Fruit fly (Drosophila melanogaster) whole organism, embryonic: ENCODE measurements around the gene CG11608.

Source experiments
- Atf-2 ChIP-seq: fragments of 200-800 bp; sonication (Bioruptor generic); optimal IDR thresholded peaks from 2 replicates; lab custom pipeline; 2016; ENCODE audit warnings: missing biosample characterization, missing genetic modification characterization
- Awh ChIP-seq: fragments of 200-800 bp; sonication (Bioruptor generic); IDR thresholded peaks from 2 replicates; pipeline ENCODE4, ENCODE4 v1.3.6; 2022; ENCODE audit warnings: missing biosample characterization, missing genetic modification characterization
- B-H1 ChIP-seq: fragments of 200-800 bp; sonication (Bioruptor generic); IDR thresholded peaks from 3 replicates; pipeline ENCODE4 v1.3.6; 2022; ENCODE audit warnings: missing biosample characterization, missing genetic modification characterization
- Bgb ChIP-seq: fragments of 200-800 bp; sonication (Bioruptor generic); IDR thresholded peaks from 2 replicates; pipeline ENCODE4 v1.3.6; 2022; ENCODE audit warnings: missing biosample characterization, missing genetic modification characterization; ENCODE audit not compliant: partially characterized antibody
- CG10366 ChIP-seq: fragments of 200-800 bp; sonication (Bioruptor generic); IDR thresholded peaks from 2 replicates; pipeline ENCODE4 v1.3.6; 2022; ENCODE audit warnings: missing biosample characterization, missing genetic modification characterization
- CG11456 ChIP-seq: fragments of 200-800 bp; sonication (Bioruptor generic); IDR thresholded peaks from 3 replicates; pipeline ENCODE4 v1.3.6; 2022; ENCODE audit warnings: missing biosample characterization, missing genetic modification characterization
- CG11696 ChIP-seq: fragments of 200-800 bp; sonication (Bioruptor generic); IDR thresholded peaks from 2 replicates; pipeline ENCODE4 v1.3.6; 2022; ENCODE audit warnings: missing biosample characterization, missing genetic modification characterization
- CG12219 ChIP-seq: fragments of 200-800 bp; sonication (Bioruptor generic); optimal IDR thresholded peaks from 3 replicates; lab custom pipeline; 2018; ENCODE audit warnings: missing biosample characterization, mild to moderate bottlenecking, missing genetic modification characterization
- CG12942 ChIP-seq: fragments of 200-800 bp; sonication (Bioruptor generic); optimal IDR thresholded peaks from 3 replicates; lab custom pipeline; 2016; ENCODE audit warnings: missing biosample characterization, missing genetic modification characterization
- CG14710 ChIP-seq: fragments of 200-800 bp; sonication (Bioruptor generic); optimal IDR thresholded peaks from 3 replicates; lab custom pipeline; 2019; ENCODE audit warnings: missing biosample characterization, mild to moderate bottlenecking, missing genetic modification characterization, moderate library complexity
- CG16815 ChIP-seq: fragments of 200-800 bp; sonication (Bioruptor generic); optimal IDR thresholded peaks from 3 replicates; lab custom pipeline; 2017; ENCODE audit warnings: missing biosample characterization, mild to moderate bottlenecking, missing genetic modification characterization
- CG31441 ChIP-seq: fragments of 200-800 bp; sonication (Bioruptor generic); IDR thresholded peaks from 2 replicates; pipeline ENCODE4 v1.3.6; 2022; ENCODE audit warnings: missing biosample characterization, missing genetic modification characterization
- CG32767 ChIP-seq: fragments of 200-800 bp; sonication (Bioruptor generic); IDR thresholded peaks from 2 replicates; pipeline ENCODE4 v1.3.6; 2022; ENCODE audit warnings: missing biosample characterization, missing genetic modification characterization
- CG33213 ChIP-seq: fragments of 200-800 bp; sonication (Bioruptor generic); optimal IDR thresholded peaks from 3 replicates; lab custom pipeline; 2016; ENCODE audit warnings: missing biosample characterization, missing genetic modification characterization
- CG3847 ChIP-seq: fragments of 200-800 bp; sonication (Bioruptor generic); IDR thresholded peaks from 2 replicates; pipeline ENCODE4 v1.3.6; 2022; ENCODE audit warnings: missing biosample characterization, missing genetic modification characterization
- CG4328 ChIP-seq: fragments of 200-800 bp; sonication (Bioruptor generic); optimal IDR thresholded peaks from 3 replicates; lab custom pipeline; 2017; ENCODE audit warnings: missing biosample characterization, missing genetic modification reagents, missing genetic modification characterization
- CG4617 ChIP-seq: fragments of 200-800 bp; sonication (Bioruptor generic); optimal IDR thresholded peaks from 3 replicates; lab custom pipeline; 2016; ENCODE audit warnings: missing biosample characterization, missing genetic modification characterization, borderline replicate concordance
- CG5953 ChIP-seq: fragments of 200-800 bp; sonication (Bioruptor generic); IDR thresholded peaks from 2 replicates; pipeline ENCODE4 v1.3.6; 2022; ENCODE audit warnings: missing biosample characterization, missing genetic modification characterization
- CG7839 ChIP-seq: fragments of 200-800 bp; sonication (Bioruptor generic); optimal IDR thresholded peaks from 3 replicates; lab custom pipeline; 2018; ENCODE audit warnings: missing biosample characterization, mild to moderate bottlenecking, missing genetic modification characterization, moderate library complexity
- CG7928 ChIP-seq: fragments of 200-800 bp; sonication (Bioruptor generic); optimal IDR thresholded peaks from 2 replicates; lab custom pipeline; 2017; ENCODE audit warnings: missing biosample characterization, mild to moderate bottlenecking, missing genetic modification characterization
- CG7963 ChIP-seq: fragments of 200-800 bp; sonication (Bioruptor generic); IDR thresholded peaks from 3 replicates; pipeline ENCODE4 v1.3.6; 2022; ENCODE audit warnings: missing biosample characterization, missing genetic modification characterization; ENCODE audit not compliant: partially characterized antibody
- CG8944 ChIP-seq: fragments of 200-800 bp; sonication (Bioruptor generic); optimal IDR thresholded peaks from 3 replicates; lab custom pipeline; 2016; ENCODE audit warnings: missing biosample characterization, missing genetic modification characterization
- CG9215 ChIP-seq: fragments of 200-800 bp; sonication (Bioruptor generic); IDR thresholded peaks from 2 replicates; pipeline ENCODE4 v1.3.6; 2022; ENCODE audit warnings: missing biosample characterization, missing genetic modification characterization
- CG9797 ChIP-seq: fragments of 200-800 bp; sonication (Bioruptor generic); optimal IDR thresholded peaks from 3 replicates; lab custom pipeline; 2018; ENCODE audit warnings: missing biosample characterization, mild to moderate bottlenecking, missing genetic modification characterization
- CHES-1-like ChIP-seq: fragments of 200-800 bp; sonication (Bioruptor generic); optimal IDR thresholded peaks from 2 replicates; lab custom pipeline; 2016; ENCODE audit warnings: missing biosample characterization, missing genetic modification characterization
- Chrac-16 ChIP-seq: fragments of 200-800 bp; sonication (Bioruptor generic); optimal IDR thresholded peaks from 3 replicates; lab custom pipeline; 2016; ENCODE audit warnings: missing biosample characterization, missing genetic modification characterization
- Dbx ChIP-seq: fragments of 200-800 bp; sonication (Bioruptor generic); IDR thresholded peaks from 3 replicates; pipeline ENCODE4 v1.3.6; 2022; ENCODE audit warnings: missing biosample characterization, missing genetic modification characterization
- Hmx ChIP-seq: fragments of 200-800 bp; sonication (Bioruptor generic); optimal IDR thresholded peaks from 2 replicates; lab custom pipeline; 2016; ENCODE audit warnings: missing biosample characterization, missing genetic modification characterization
- Ssrp ChIP-seq: fragments of 200-800 bp; sonication (Bioruptor generic); optimal IDR thresholded peaks from 2 replicates; lab custom pipeline; 2018; ENCODE audit warnings: missing biosample characterization, mild to moderate bottlenecking, missing genetic modification characterization, moderate library complexity
- YL-1 ChIP-seq: fragments of 200-800 bp; sonication (Bioruptor generic); optimal IDR thresholded peaks from 3 replicates; lab custom pipeline; 2017; ENCODE audit warnings: missing biosample characterization, mild to moderate bottlenecking, missing genetic modification characterization
- abd-A ChIP-seq: fragments of 200-800 bp; sonication (Bioruptor generic); optimal IDR thresholded peaks from 3 replicates; lab custom pipeline; 2019; ENCODE audit warnings: missing biosample characterization, mild to moderate bottlenecking, missing genetic modification characterization, moderate library complexity
- ac ChIP-seq: fragments of 200-800 bp; sonication (Bioruptor generic); optimal IDR thresholded peaks from 3 replicates; lab custom pipeline; 2017; ENCODE audit warnings: missing biosample characterization, mild to moderate bottlenecking, missing genetic modification characterization
- bbx ChIP-seq: fragments of 200-800 bp; sonication (Bioruptor generic); IDR thresholded peaks from 2 replicates; pipeline ENCODE4 v1.3.6; 2022; ENCODE audit warnings: missing biosample characterization, missing genetic modification characterization; ENCODE audit not compliant: partially characterized antibody
- bowl ChIP-seq: fragments of 200-800 bp; sonication (Bioruptor generic); IDR thresholded peaks from 2 replicates; pipeline ENCODE4 v1.3.6; 2022; ENCODE audit warnings: missing biosample characterization, missing genetic modification characterization
- chinmo ChIP-seq: fragments of 200-800 bp; sonication (Bioruptor generic); IDR thresholded peaks from 4 replicates; pipeline ENCODE4 v1.3.6; 2022; ENCODE audit warnings: missing biosample characterization, missing genetic modification characterization; ENCODE audit not compliant: partially characterized antibody
- chn ChIP-seq: fragments of 200-800 bp; sonication (Bioruptor generic); optimal IDR thresholded peaks from 2 replicates; lab custom pipeline; 2016; ENCODE audit warnings: missing biosample characterization, missing genetic modification characterization
- gcm2 ChIP-seq: fragments of 200-800 bp; sonication (Bioruptor generic); optimal IDR thresholded peaks from 2 replicates; lab custom pipeline; 2016; ENCODE audit warnings: missing biosample characterization, missing genetic modification characterization
- ham ChIP-seq: fragments of 200-800 bp; sonication (Bioruptor generic); IDR thresholded peaks from 2 replicates; pipeline ENCODE4 v1.3.6; 2022; ENCODE audit warnings: missing biosample characterization, missing genetic modification characterization
- lmd ChIP-seq: fragments of 200-800 bp; sonication (Bioruptor generic); IDR thresholded peaks from 2 replicates; pipeline ENCODE4 v1.3.6; 2022; ENCODE audit warnings: missing biosample characterization, missing genetic modification characterization
- prd ChIP-seq, 3 experiments: fragments of >200 bp in 2 of 3; fragments of 200-800 bp in 1 of 3; sonication (Bioruptor generic) in 1 of 3; optimal IDR thresholded peaks in 2 of 3; IDR thresholded peaks in 1 of 3; 2 replicates in 2 of 3; 3 replicates in 1 of 3; pipeline versions ENCODE4 v1.3.6 to Lab custom; 2017 to 2022; ENCODE audit warnings: missing biosample characterization in 1 of 3, missing genetic modification characterization in 1 of 3
- repo ChIP-seq: fragments of 200-800 bp; sonication (Bioruptor generic); optimal IDR thresholded peaks from 2 replicates; lab custom pipeline; 2016; ENCODE audit warnings: missing biosample characterization, missing genetic modification characterization
- scrt ChIP-seq: fragments of 200-800 bp; sonication (Bioruptor generic); optimal IDR thresholded peaks from 2 replicates; lab custom pipeline; 2018; ENCODE audit warnings: missing biosample characterization, mild to moderate bottlenecking, missing genetic modification characterization, moderate library complexity
- sens-2 ChIP-seq: fragments of 200-800 bp; sonication (Bioruptor generic); IDR thresholded peaks from 2 replicates; pipeline ENCODE4 v1.3.6; 2022; ENCODE audit warnings: missing biosample characterization, missing genetic modification characterization
- sr ChIP-seq: fragments of 200-800 bp; sonication (Bioruptor generic); IDR thresholded peaks from 3 replicates; pipeline ENCODE4 v1.3.6; 2022; ENCODE audit warnings: missing biosample characterization, missing genetic modification characterization
- tll ChIP-seq, 2 experiments: fragments of 200-800 bp in 1 of 2; fragments of >200 bp in 1 of 2; sonication (Bioruptor generic) in 1 of 2; optimal IDR thresholded peaks; 2 replicates each; lab custom pipeline; 2017 to 2019; ENCODE audit warnings: missing biosample characterization in 2 of 2, missing genetic modification characterization in 2 of 2, mild to moderate bottlenecking in 1 of 2, moderate library complexity in 1 of 2
- trem ChIP-seq: fragments of 200-800 bp; optimal IDR thresholded peaks from 3 replicates; lab custom pipeline; 2019; ENCODE audit warnings: missing biosample characterization, mild to moderate bottlenecking, missing genetic modification characterization, moderate library complexity
- trh ChIP-seq: fragments of 200-800 bp; sonication (Bioruptor generic); optimal IDR thresholded peaks from 2 replicates; lab custom pipeline; 2016; ENCODE audit warnings: missing biosample characterization, missing genetic modification characterization
- twi ChIP-seq: fragments of 200-800 bp; optimal IDR thresholded peaks from 2 replicates; lab custom pipeline; 2019; ENCODE audit warnings: missing biosample characterization, mild to moderate bottlenecking, missing genetic modification characterization, moderate library complexity
- usp ChIP-seq: fragments of >200 bp; optimal IDR thresholded peaks from 2 replicates; lab custom pipeline; 2017; ENCODE audit warnings: missing biosample characterization, missing genetic modification characterization

The CG11608 gene

DNA sequence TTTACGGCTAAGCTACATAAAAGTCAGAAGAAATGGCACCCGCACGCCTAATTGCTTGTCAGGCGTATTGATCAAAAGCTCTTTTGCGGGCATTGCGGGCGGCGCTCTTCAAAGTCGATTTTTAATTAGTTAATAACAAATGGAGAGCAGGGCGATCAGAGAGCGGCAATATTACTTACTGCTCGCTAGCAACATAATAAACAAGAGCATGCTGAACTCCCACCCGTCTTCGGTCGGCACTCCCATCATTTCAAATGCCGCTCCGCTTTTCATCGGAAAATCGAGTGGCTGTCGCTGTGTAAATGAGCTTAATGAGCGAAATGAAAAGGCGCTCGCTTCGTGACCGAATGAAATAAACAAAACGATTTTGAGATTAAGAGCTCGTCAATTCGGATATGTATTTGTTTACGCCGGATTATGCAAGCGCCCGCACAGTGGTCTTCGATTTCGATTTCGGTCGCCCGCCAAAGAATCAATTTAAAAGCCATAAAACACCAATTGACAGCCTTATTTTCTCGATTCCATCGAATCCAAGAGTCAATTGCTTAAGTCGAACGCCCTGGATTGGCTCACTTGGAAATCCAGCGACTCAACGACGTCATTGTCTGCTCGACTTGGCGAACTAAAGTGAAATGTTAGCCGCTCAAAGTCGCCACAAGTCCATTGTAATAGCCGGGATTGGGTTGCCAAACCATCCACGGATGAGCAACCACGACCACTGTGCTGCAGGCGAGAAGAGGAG is 15.4 kb downstream of the CG11608 start (continued):
- peak; percentile 86 for TF ChIP-seq CG8944 (GFP tag; lab: Kevin White, UChicago)
- TF ChIP-seq CG4328 (GFP tag; lab: Kevin White, UChicago), result peak; percentile 49
- TF ChIP-seq CG4617 (GFP tag; lab: Kevin White, UChicago), result peak; percentile 39
- peak; percentile 22 for TF ChIP-seq trem (tag; lab: Kevin White, UChicago)
- TF ChIP-seq chn (GFP tag; lab: Kevin White, UChicago), result peak; percentile 79
- TF ChIP-seq B-H1, result peak; percentile 72
- peak; percentile 64 for TF ChIP-seq CG33213
- peak; percentile 83 for TF ChIP-seq CG9215
- peak; percentile 61 for TF ChIP-seq abd-A
- peak; percentile 82 for TF ChIP-seq CG11456
- peak; percentile 39 for TF ChIP-seq CG7928
- TF ChIP-seq trh (GFP tag; lab: Kevin White, UChicago), result peak; percentile 48
- TF ChIP-seq gcm2 (GFP tag; lab: Kevin White, UChicago), result peak; percentile 56
- peak; percentile 66 for TF ChIP-seq repo (GFP tag; lab: Kevin White, UChicago)
- TF ChIP-seq lmd (GFP tag; lab: Robert Waterston, UW), result peak; percentile 92
- TF ChIP-seq Ssrp, result peak; percentile 87
- TF ChIP-seq usp (GFP tag; lab: Kevin White, UChicago), result no peak
- TF ChIP-seq bowl, result peak; percentile 46; the same call in 1 of the 2 replicates
- TF ChIP-seq CG10366 (GFP tag; lab: Robert Waterston, UW), result peak; percentile 81
- peak; percentile 74; the same call in 2 of the 3 replicates for TF ChIP-seq Dbx
- no peak for TF ChIP-seq Bgb
- TF ChIP-seq CG9797 (GFP tag; lab: Kevin White, UChicago), result no peak
- TF ChIP-seq CG12942 (GFP tag; lab: Kevin White, UChicago), result peak; percentile 83
- TF ChIP-seq CG32767, result peak; percentile 87
- no peak for TF ChIP-seq chinmo
- peak; percentile 91 for TF ChIP-seq CG31441 (GFP tag; lab: Robert Waterston, UW)
- TF ChIP-seq CG5953 (GFP tag; lab: Robert Waterston, UW), result peak; percentile 76
- TF ChIP-seq CG7839 (tag; lab: Kevin White, UChicago), result peak; percentile 89
- no peak for TF ChIP-seq tll (GFP tag; optimal IDR thresholded peaks at IDR 0.05; lab: Kevin White, UChicago)
- TF ChIP-seq ac (GFP tag; lab: Kevin White, UChicago), result no peak
- TF ChIP-seq CG12219, result peak; percentile 85
- no peak for TF ChIP-seq Hmx
- TF ChIP-seq CG7963 (GFP tag; lab: Robert Waterston, UW), result no peak
- peak; percentile 83 for TF ChIP-seq Atf-2
- peak; percentile 35 for TF ChIP-seq CG14710 (tag; lab: Kevin White, UChicago)
- no peak for TF ChIP-seq bbx (GFP tag; lab: Robert Waterston, UW)
- peak; percentile 61; the same call in 1 of the 2 replicates for TF ChIP-seq ham (GFP tag; lab: Robert Waterston, UW)
- TF ChIP-seq CG3847, result peak; percentile 78
- TF ChIP-seq Awh, result peak; percentile 73; the same call in 1 of the 2 replicates
- peak; percentile 33 for TF ChIP-seq twi (tag; lab: Kevin White, UChicago)
- TF ChIP-seq CG11696 (GFP tag; lab: Robert Waterston, UW), result 0 out of 2 replicates have a peak, but pooled peaks have one; percentile 46
- TF ChIP-seq CHES-1-like (GFP tag; lab: Kevin White, UChicago), result peak; percentile 73
- TF ChIP-seq sr (GFP tag; lab: Robert Waterston, UW), result no peak; the same call in 2 of the 3 replicates
- peak; percentile 62 for TF ChIP-seq YL-1
- TF ChIP-seq Chrac-16, result peak; percentile 73
- TF ChIP-seq scrt (GFP tag; lab: Kevin White, UChicago), result peak; percentile 53
- TF ChIP-seq sens-2 (GFP tag; lab: Robert Waterston, UW), result no peak
- TF ChIP-seq prd (optimal IDR thresholded peaks at IDR 0.05; lab: Kevin White, UChicago), result no peak
- TF ChIP-seq prd (GFP tag; IDR thresholded peaks at IDR 0.05; lab: Robert Waterston, UW), result peak; percentile 87
- peak; percentile 58 for TF ChIP-seq CG16815 (GFP tag; lab: Kevin White, UChicago)
